Fruit fly (Drosophila melanogaster): ENCODE measurements around the gene Pka-R1.
A peak's percentile ranks its signal among the peaks of the same experiment; 100 is the strongest.

The Pka-R1 gene

DNA sequence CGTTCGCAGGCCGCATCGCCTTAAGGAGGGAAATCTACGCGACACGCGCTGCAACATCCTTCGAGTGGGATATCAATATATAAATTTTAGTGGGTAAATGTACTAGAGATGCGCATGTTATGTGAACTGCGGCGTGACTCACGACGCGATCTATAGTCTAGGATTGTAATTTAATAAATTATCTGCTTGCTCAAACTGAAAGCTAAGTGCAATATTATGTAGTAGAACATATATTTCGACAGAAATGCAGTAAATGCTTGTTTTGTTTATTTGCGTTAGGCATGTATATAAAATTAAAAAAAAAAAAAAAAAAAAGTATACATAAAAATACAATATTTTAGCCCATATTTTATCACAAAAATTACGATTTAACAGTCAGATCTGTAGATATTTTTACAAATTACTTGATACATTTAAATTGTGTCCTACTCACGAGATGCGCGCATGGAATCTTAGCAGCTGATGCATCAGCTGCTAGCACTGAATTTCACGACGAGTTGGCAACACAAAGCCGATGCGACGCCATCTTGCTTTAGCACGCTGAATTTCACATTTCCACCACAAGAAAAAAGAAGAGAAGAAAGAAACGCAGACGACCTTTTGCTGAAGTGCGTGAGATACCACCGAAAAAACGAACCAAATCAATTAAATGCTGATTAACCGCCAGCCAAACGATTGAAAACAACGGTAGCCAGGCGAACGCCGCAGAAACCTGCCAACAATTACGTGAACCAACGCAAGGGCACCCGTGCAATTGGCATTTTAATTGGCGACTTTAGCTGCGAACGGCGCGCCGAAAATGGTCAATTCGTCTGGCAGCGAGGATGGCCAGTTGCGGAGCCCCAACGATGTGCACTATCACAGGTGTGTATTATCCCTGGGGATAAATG is 44.7 kb upstream of the Pka-R1 start, which contains the start of the genes CG4042 and Pitslre (continued):
- TF ChIP-seq fd85E (GFP tag; optimal IDR thresholded peaks at IDR 0.05) (no peak), achi (GFP tag; optimal IDR thresholded peaks at IDR 0.05) (peak; percentile 59), ss (GFP tag; optimal IDR thresholded peaks at IDR 0.05) (no peak), Met (GFP tag; optimal IDR thresholded peaks at IDR 0.05) (peak; percentile 40), CG8632 (GFP tag; optimal IDR thresholded peaks at IDR 0.05) (peak; percentile 58), svp (GFP tag) (no peak), CG6276 (GFP tag; optimal IDR thresholded peaks at IDR 0.05) (no peak), CG4318 (GFP tag; optimal IDR thresholded peaks at IDR 0.05) (no peak), CG34406 (GFP tag; optimal IDR thresholded peaks at IDR 0.05) (peak; percentile 57), Hr38 (GFP tag; optimal IDR thresholded peaks at IDR 0.05) (no peak), Sox102F (GFP tag; optimal IDR thresholded peaks at IDR 0.05) (peak; percentile 54), CG6163 (GFP tag; IDR thresholded peaks at IDR 0.05) (no peak), OdsH (GFP tag; optimal IDR thresholded peaks at IDR 0.05) (peak; percentile 60), Eip75B (GFP tag; optimal IDR thresholded peaks at IDR 0.05) (peak; percentile 48), spab (GFP tag; optimal IDR thresholded peaks at IDR 0.05) (no peak), Blimp-1 (GFP tag; optimal IDR thresholded peaks at IDR 0.05) (no peak), CG7368 (GFP tag; optimal IDR thresholded peaks at IDR 0.05) (no peak), CG16779 (tag; optimal IDR thresholded peaks at IDR 0.05) (no peak), net (GFP tag; optimal IDR thresholded peaks at IDR 0.05) (peak; percentile 15), CG11902 (GFP tag; optimal IDR thresholded peaks at IDR 0.05) (peak; percentile 24), Sox15 (GFP tag; optimal IDR thresholded peaks at IDR 0.05) (peak; percentile 25), eg (GFP tag; IDR thresholded peaks at IDR 0.05) (peak; percentile 36; the same call in 1 of the 3 replicates), dac (GFP tag; optimal IDR thresholded peaks at IDR 0.05) (no peak), CG10631 (GFP tag; optimal IDR thresholded peaks at IDR 0.05) (peak; percentile 76), Eip93F (GFP tag; optimal IDR thresholded peaks at IDR 0.05) (no peak), CG11762 (GFP tag; optimal IDR thresholded peaks at IDR 0.05; ENCODE audit: insufficient read depth) (peak; percentile 49), CG15336 (GFP tag; IDR thresholded peaks at IDR 0.05) (no peak), CG9139 (GFP tag; optimal IDR thresholded peaks at IDR 0.05) (no peak), topi (GFP tag; optimal IDR thresholded peaks at IDR 0.05) (no peak), CG8319 (GFP tag; optimal IDR thresholded peaks at IDR 0.05) (no peak)

DNA sequence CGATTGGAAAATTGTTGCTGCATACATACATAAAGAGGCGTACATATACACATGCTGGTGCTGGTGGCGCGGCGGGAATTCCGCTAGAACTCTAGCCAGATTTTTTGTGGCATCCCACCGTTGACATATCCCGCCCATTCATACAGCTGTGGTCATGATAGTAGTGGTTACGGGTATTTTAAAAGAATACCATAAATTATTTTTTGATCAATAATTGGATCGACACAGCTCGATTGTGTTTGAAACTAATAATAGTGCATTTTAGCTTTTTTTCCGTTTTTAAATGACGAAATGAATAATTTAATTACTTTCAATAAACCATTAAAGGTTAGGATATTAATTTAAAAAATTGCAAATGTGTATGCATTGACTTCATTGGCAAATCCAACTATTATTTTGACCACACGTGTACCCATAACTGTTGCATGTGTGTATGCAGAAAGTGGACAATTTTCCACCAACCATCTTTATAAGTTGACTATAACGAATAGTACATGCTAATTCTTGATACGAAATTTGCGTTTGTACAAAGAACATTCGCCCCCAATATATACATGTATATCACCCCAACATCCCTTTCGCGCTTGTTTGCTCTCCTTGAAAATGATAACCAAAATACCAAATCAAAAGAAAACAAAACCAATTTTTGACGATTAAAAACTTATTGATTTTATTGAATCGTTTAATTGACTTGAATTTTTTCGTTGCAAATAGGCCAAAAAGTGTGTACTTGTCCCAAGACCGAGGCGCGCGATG is 43.8 kb upstream of the Pka-R1 start:
- TF ChIP-seq CG34406 (GFP tag; optimal IDR thresholded peaks at IDR 0.05): peak; percentile 65
- peak; percentile 30 to 63 for TF ChIP-seq ss (GFP tag; optimal IDR thresholded peaks at IDR 0.05)
- peak; percentile 86 for TF ChIP-seq pdm3 (GFP tag; optimal IDR thresholded peaks at IDR 0.05)
- peak; percentile 33 for TF ChIP-seq CG9139 (GFP tag; optimal IDR thresholded peaks at IDR 0.05)
- peak; percentile 62 for TF ChIP-seq CG8319 (GFP tag; optimal IDR thresholded peaks at IDR 0.05)
- TF ChIP-seq Hr4 (GFP tag; optimal IDR thresholded peaks at IDR 0.05): peak; percentile 86
- peak; percentile 87 for TF ChIP-seq Met (GFP tag; optimal IDR thresholded peaks at IDR 0.05)
- peak; percentile 88 for TF ChIP-seq CG6163 (GFP tag; IDR thresholded peaks at IDR 0.05)
- TF ChIP-seq esn (GFP tag; optimal IDR thresholded peaks at IDR 0.05): peak; percentile 86
- peak; percentile 70 for TF ChIP-seq CG11294 (GFP tag; IDR thresholded peaks at IDR 0.05)
- TF ChIP-seq acj6 (GFP tag; optimal IDR thresholded peaks at IDR 0.05): peak; percentile 79
- peak; percentile 90 for TF ChIP-seq net (GFP tag; optimal IDR thresholded peaks at IDR 0.05)
- TF ChIP-seq salr (GFP tag; optimal IDR thresholded peaks at IDR 0.05): peak; percentile 64 to 82
- TF ChIP-seq svp (GFP tag): peak; percentile 91
- peak; percentile 81 for TF ChIP-seq CG7368 (GFP tag; optimal IDR thresholded peaks at IDR 0.05)
- TF ChIP-seq fd85E (GFP tag; optimal IDR thresholded peaks at IDR 0.05): no peak
- peak; percentile 45 for TF ChIP-seq Eip93F (GFP tag; optimal IDR thresholded peaks at IDR 0.05)
- TF ChIP-seq CG6792 (GFP tag; optimal IDR thresholded peaks at IDR 0.05): peak; percentile 81
- peak; percentile 83 for TF ChIP-seq achi (GFP tag; optimal IDR thresholded peaks at IDR 0.05)
- TF ChIP-seq CG15336 (GFP tag; IDR thresholded peaks at IDR 0.05): peak; percentile 92
- TF ChIP-seq Gug (GFP tag; IDR thresholded peaks at IDR 0.05): peak; percentile 74
- TF ChIP-seq Smox (GFP tag; optimal IDR thresholded peaks at IDR 0.05): peak; percentile 83
- TF ChIP-seq CG31627 (GFP tag; optimal IDR thresholded peaks at IDR 0.05): peak; percentile 79
- TF ChIP-seq cyc (GFP tag; optimal IDR thresholded peaks at IDR 0.05): peak; percentile 76
- peak; percentile 85 for TF ChIP-seq Eip75B (GFP tag; optimal IDR thresholded peaks at IDR 0.05)
- peak; percentile 91 for TF ChIP-seq CG8119 (GFP tag; IDR thresholded peaks at IDR 0.05)
- TF ChIP-seq CG11902 (GFP tag; optimal IDR thresholded peaks at IDR 0.05): peak; percentile 56
- peak; percentile 65 for TF ChIP-seq spab (GFP tag; optimal IDR thresholded peaks at IDR 0.05)
- TF ChIP-seq dac (GFP tag; optimal IDR thresholded peaks at IDR 0.05): peak; percentile 37
- peak; percentile 85 for TF ChIP-seq CG32006 (GFP tag; optimal IDR thresholded peaks at IDR 0.05)
- TF ChIP-seq Sox102F (GFP tag; optimal IDR thresholded peaks at IDR 0.05): peak; percentile 85
- peak; percentile 70 for TF ChIP-seq CG11762 (GFP tag; optimal IDR thresholded peaks at IDR 0.05; ENCODE audit: insufficient read depth)
- peak; percentile 53 for TF ChIP-seq fd59A (GFP tag; optimal IDR thresholded peaks at IDR 0.05)
- TF ChIP-seq topi (GFP tag; optimal IDR thresholded peaks at IDR 0.05): peak; percentile 87
